Worm (Caenorhabditis elegans) whole organism, midembryonic: ENCODE data around the gene srbc-77.

ENCODE experiments used
- cog-1 ChIP-seq: sonication (generic microtip); optimal IDR thresholded peaks from 2 replicates; lab custom pipeline; 2016; ENCODE audit warnings: missing genetic modification characterization, missing compliant biosample characterization
- flt-1 ChIP-seq: fragments of 200-800 bp; sonication (Bioruptor generic); IDR thresholded peaks from 2 replicates; pipeline ENCODE4 v1.3.6; 2022; ENCODE audit warnings: missing genetic modification characterization, missing compliant biosample characterization
- klf-2 ChIP-seq: fragments of 200-800 bp; sonication (Bioruptor generic); conservative IDR thresholded peaks from 2 replicates; pipeline ENCODE4 v1.3.6; 2022; ENCODE audit warnings: missing genetic modification reagents, missing genetic modification characterization, missing compliant biosample characterization
- med-1 ChIP-seq: sonication (generic microtip); optimal IDR thresholded peaks from 2 replicates; lab custom pipeline; 2017; ENCODE audit warnings: missing genetic modification characterization, mild to moderate bottlenecking, missing compliant biosample characterization, antibody characterized with exemption, missing genetic modification reagents; ENCODE audit not compliant: insufficient read depth
- ref-1 ChIP-seq: fragments of 200-800 bp; sonication (Bioruptor generic); conservative IDR thresholded peaks from 2 replicates; pipeline ENCODE4 v1.3.6; 2022; ENCODE audit warnings: missing genetic modification reagents, missing genetic modification characterization, missing compliant biosample characterization
- tab-1 ChIP-seq: fragments of 200-800 bp; sonication (Bioruptor generic); IDR thresholded peaks from 2 replicates; pipeline ENCODE4 v1.3.6; 2022; ENCODE audit warnings: missing genetic modification characterization, missing compliant biosample characterization
- ztf-23 ChIP-seq: fragments of 200-800 bp; sonication (Bioruptor generic); IDR thresholded peaks from 2 replicates; pipeline ENCODE4 v1.3.6; 2022; ENCODE audit warnings: missing genetic modification reagents, missing genetic modification characterization, missing compliant biosample characterization
- ztf-29 ChIP-seq: fragments of 200-800 bp; sonication (Bioruptor generic); IDR thresholded peaks from 2 replicates; pipeline ENCODE4 v1.3.6; 2022; ENCODE audit warnings: missing genetic modification reagents, missing genetic modification characterization, missing compliant biosample characterization

ce11 chrV:15921102-15921501, 8.9 kb upstream of the srbc-77 start, which contains the start of gene cdr-1:
- no peak for TF ChIP-seq flt-1 (GFP tag; lab: Robert Waterston, UW)
- TF ChIP-seq ztf-29 (GFP tag; lab: Robert Waterston, UW) = no peak
- no peak for TF ChIP-seq med-1 (GFP tag; lab: Kevin White, UChicago)
- no peak for TF ChIP-seq cog-1 (tag; lab: Kevin White, UChicago)
- no peak for TF ChIP-seq ref-1 (GFP tag; lab: Robert Waterston, UW)
- no peak for TF ChIP-seq tab-1
- no peak for TF ChIP-seq ztf-23 (GFP tag; lab: Robert Waterston, UW)
- no peak for TF ChIP-seq klf-2 (GFP tag; lab: Robert Waterston, UW)
